Fruit fly (Drosophila melanogaster): ENCODE data around the gene abd-A.

dm6 chr3R:16770653-16771377, 59.0 kb downstream of the abd-A start:
- TF ChIP-seq CG4360 (GFP tag; IDR thresholded peaks at IDR 0.05) (no peak), sisA (GFP tag; IDR thresholded peaks at IDR 0.05) (no peak), Doc3 (GFP tag; IDR thresholded peaks at IDR 0.05; ENCODE audit: partially characterized antibody) (no peak), CG1602 (GFP tag; optimal IDR thresholded peaks at IDR 0.05) (no peak), CG7271 (tag; optimal IDR thresholded peaks at IDR 0.05) (no peak)
